Worm (Caenorhabditis elegans): ENCODE data around the gene F43G6.8.

DNA sequence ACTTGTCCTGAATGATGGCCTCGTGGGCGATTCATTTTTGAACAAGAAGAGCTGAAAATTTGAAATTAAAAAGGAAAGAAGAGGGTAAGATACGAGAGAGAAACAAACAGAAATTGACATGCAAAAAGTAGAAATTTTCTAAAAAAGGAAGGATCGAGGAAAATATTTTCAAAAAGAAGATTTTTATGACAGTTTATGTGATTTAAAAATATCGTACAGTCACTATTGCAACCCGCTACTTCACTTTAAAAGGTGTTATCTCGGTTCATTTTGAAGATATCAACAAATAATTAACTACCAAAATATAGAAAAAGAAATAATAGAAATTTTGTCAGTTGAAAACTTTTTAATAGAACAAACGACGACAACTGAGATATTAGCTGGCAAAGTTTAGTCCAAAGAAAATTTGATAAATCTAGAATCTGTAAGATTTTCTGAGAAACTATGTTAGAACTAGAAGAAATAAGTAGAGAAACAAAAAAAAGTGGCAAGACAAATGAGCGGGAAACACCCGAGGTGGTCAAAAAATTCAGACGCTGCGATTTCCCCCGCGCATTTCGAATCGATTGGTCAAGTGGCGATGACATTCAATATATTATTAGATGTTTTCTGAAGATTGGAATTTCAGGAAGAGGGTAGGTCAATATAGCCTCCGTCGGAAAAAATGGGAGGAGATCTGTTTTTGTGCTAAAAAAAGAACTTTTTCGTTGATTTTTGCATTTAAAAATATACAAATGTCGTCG lies 9.8 kb upstream of the F43G6.8 start, which contains the start of gene Y6D1A.1:
- TF ChIP-seq cog-1 (tag; optimal IDR thresholded peaks at IDR 0.05) (no peak), ref-1 (GFP tag; conservative IDR thresholded peaks at IDR 0.05) (no peak), klf-2 (GFP tag; conservative IDR thresholded peaks at IDR 0.05) (no peak), flt-1 (GFP tag; IDR thresholded peaks at IDR 0.05) (no peak), ztf-23 (GFP tag; IDR thresholded peaks at IDR 0.05) (no peak), med-1 (GFP tag; optimal IDR thresholded peaks at IDR 0.05; ENCODE audit: insufficient read depth) (no peak), T22C8.4 (GFP tag; IDR thresholded peaks at IDR 0.05) (no peak)

Data from whole organism, midembryonic.